Fruit fly (Drosophila melanogaster): ENCODE measurements around the gene CG46318.

DNA sequence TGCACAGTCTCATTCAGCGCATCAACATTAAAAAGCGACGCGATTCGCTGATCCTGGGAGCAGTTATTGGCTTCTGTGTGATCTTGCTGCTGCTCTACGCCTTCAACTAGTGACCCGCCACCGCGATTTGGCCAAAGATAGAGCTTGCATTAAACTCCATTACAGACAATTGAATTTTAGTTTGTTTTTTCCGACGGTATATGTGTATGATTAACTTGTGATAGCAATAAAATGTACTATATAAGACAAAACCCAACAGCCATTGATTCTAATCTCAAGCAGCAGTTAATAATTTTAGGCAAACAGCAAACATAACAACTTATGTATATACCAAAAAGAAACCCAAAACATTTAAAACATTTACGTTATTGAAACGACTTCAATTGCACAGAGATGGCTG lies 15.3 kb upstream of the CG46318 start, which contains the start of gene CG31231:
- no peak for TF ChIP-seq CG4496 (GFP tag; IDR thresholded peaks at IDR 0.05)
- TF ChIP-seq Pif1B (GFP tag; optimal IDR thresholded peaks at IDR 0.05): no peak
- no peak for TF ChIP-seq CG34367 (tag; optimal IDR thresholded peaks at IDR 0.05)
- TF ChIP-seq Snoo (tag; optimal IDR thresholded peaks at IDR 0.05): no peak
- no peak for TF ChIP-seq D1 (tag; optimal IDR thresholded peaks at IDR 0.05)
- no peak for TF ChIP-seq EcR (GFP tag; optimal IDR thresholded peaks at IDR 0.05)
- no peak for TF ChIP-seq CG10348 (GFP tag; IDR thresholded peaks at IDR 0.05)
- no peak for TF ChIP-seq Pif1A (GFP tag; optimal IDR thresholded peaks at IDR 0.05)
- no peak for TF ChIP-seq CG9948 (tag; optimal IDR thresholded peaks at IDR 0.05)
- no peak for TF ChIP-seq Ets98B (GFP tag; IDR thresholded peaks at IDR 0.05)

All from whole organism, pupa.